Worm (Caenorhabditis elegans): ENCODE data around the gene H20J04.7.

The H20J04.7 gene

ce11 chrII:4321766-4322165 is 33.4 kb downstream of the H20J04.7 start, which contains the start of gene Y52E8A.1:
Gene Y52E8A.1, plus strand, starts transcription at chrII:4322066.
- TF ChIP-seq nhr-85 (tag) (no peak), nhr-237 (tag; optimal IDR thresholded peaks at IDR 0.05) (no peak), unc-30 (tag; optimal IDR thresholded peaks at IDR 0.05) (no peak), lin-15B (tag; optimal IDR thresholded peaks at IDR 0.05) (no peak), vab-15 (tag; optimal IDR thresholded peaks at IDR 0.05) (no peak), unc-130 (tag; optimal IDR thresholded peaks at IDR 0.05) (no peak), ces-1 (GFP tag; optimal IDR thresholded peaks at IDR 0.05) (no peak), rnt-1 (tag; optimal IDR thresholded peaks at IDR 0.05) (no peak), unc-98 (GFP tag; IDR thresholded peaks at IDR 0.05) (no peak), ets-5 (GFP tag; IDR thresholded peaks at IDR 0.05) (no peak), xbp-1 (tag; optimal IDR thresholded peaks at IDR 0.05) (no peak), C34B4.2 (tag; optimal IDR thresholded peaks at IDR 0.05) (no peak), aha-1 (tag; optimal IDR thresholded peaks at IDR 0.05) (no peak), ztf-4 (tag; optimal IDR thresholded peaks at IDR 0.05) (no peak), dsc-1 (tag; optimal IDR thresholded peaks at IDR 0.05) (no peak), ceh-82 (tag; optimal IDR thresholded peaks at IDR 0.05) (no peak), dpl-1 (GFP tag; optimal IDR thresholded peaks at IDR 0.05) (no peak), nhr-76 (tag; optimal IDR thresholded peaks at IDR 0.05) (no peak), blmp-1 (tag; optimal IDR thresholded peaks at IDR 0.05) (no peak), nhr-90 (tag; optimal IDR thresholded peaks at IDR 0.05; ENCODE audit: poor library complexity) (no peak)

- TF ChIP-seq efl-1 (optimal IDR thresholded peaks at IDR 0.05) (no peak), efl-1 (GFP tag; optimal IDR thresholded peaks at IDR 0.05 in 1 of 2) (peak in 1 of 2 experiments; percentile 32), ces-1 (GFP tag; optimal IDR thresholded peaks at IDR 0.05) (no peak)
Observed at ce11 chrII:4320455-4320854, 34.7 kb downstream of the H20J04.7 start, which contains the start of gene Y52E8A.2. Gene Y52E8A.2, plus strand, starts transcription at chrII:4320836.

ce11 chrII:4319537-4320019 is 35.5 kb downstream of the H20J04.7 start, which contains the start of gene Y52E8A.6:
Gene Y52E8A.6, minus strand, starts transcription at chrII:4319969.
- TF ChIP-seq nhr-12 (tag; optimal IDR thresholded peaks at IDR 0.05) (no peak), mab-9 (GFP tag; IDR thresholded peaks at IDR 0.05) (no peak), elt-2 (tag; optimal IDR thresholded peaks at IDR 0.05) (no peak), nhr-90 (tag; optimal IDR thresholded peaks at IDR 0.05; ENCODE audit: poor library complexity) (no peak), alr-1 (tag; optimal IDR thresholded peaks at IDR 0.05; ENCODE audit: borderline replicate concordance) (no peak), aly-2 (tag; optimal IDR thresholded peaks at IDR 0.05) (no peak), unc-62 (GFP tag; optimal IDR thresholded peaks at IDR 0.05) (no peak), hpl-2 (GFP tag; optimal IDR thresholded peaks at IDR 0.05) (no peak), unc-98 (GFP tag; IDR thresholded peaks at IDR 0.05) (no peak), C16A3.4 (tag; optimal IDR thresholded peaks at IDR 0.05) (no peak), skn-1 (tag; optimal IDR thresholded peaks at IDR 0.05) (no peak), nhr-84 (tag; optimal IDR thresholded peaks at IDR 0.05) (no peak), lsy-2 (tag; optimal IDR thresholded peaks at IDR 0.05) (no peak), ceh-8 (GFP tag; optimal IDR thresholded peaks at IDR 0.05) (no peak), mdl-1 (tag; optimal IDR thresholded peaks at IDR 0.05) (no peak), nhr-76 (tag; optimal IDR thresholded peaks at IDR 0.05) (no peak)

- TF ChIP-seq irx-1 (tag; optimal IDR thresholded peaks at IDR 0.05) (no peak), nhr-19 (GFP tag; conservative IDR thresholded peaks at IDR 0.05) (no peak)
Observed at ce11 chrII:4316011-4316410, 39.1 kb downstream of the H20J04.7 start, which contains the start of gene srw-40. Gene srw-40, minus strand, starts transcription at chrII:4316111.

ce11 chrII:4312115-4312514 is 43.0 kb downstream of the H20J04.7 start, which contains the start of gene plep-1:
Gene plep-1, minus strand, starts transcription at chrII:4312215.
- TF ChIP-seq ceh-82 (tag; optimal IDR thresholded peaks at IDR 0.05) (no peak), isw-1 (GFP tag; IDR thresholded peaks at IDR 0.05) (no peak), blmp-1 (tag; optimal IDR thresholded peaks at IDR 0.05) (no peak), xbp-1 (tag; optimal IDR thresholded peaks at IDR 0.05) (no peak), aly-2 (tag; optimal IDR thresholded peaks at IDR 0.05) (no peak), lin-15B (tag; optimal IDR thresholded peaks at IDR 0.05) (no peak), C04F5.9 (tag; optimal IDR thresholded peaks at IDR 0.05) (no peak), fkh-10 (GFP tag; optimal IDR thresholded peaks at IDR 0.05) (no peak), nhr-20 (tag; optimal IDR thresholded peaks at IDR 0.05) (no peak), fkh-8 (tag; optimal IDR thresholded peaks at IDR 0.05) (no peak), vab-15 (tag; optimal IDR thresholded peaks at IDR 0.05) (no peak), ztf-11 (tag; optimal IDR thresholded peaks at IDR 0.05) (no peak), nhr-76 (tag; optimal IDR thresholded peaks at IDR 0.05) (no peak), C16A3.4 (tag; optimal IDR thresholded peaks at IDR 0.05) (no peak), grh-1 (GFP tag; IDR thresholded peaks at IDR 0.05) (no peak), ceh-8 (GFP tag; optimal IDR thresholded peaks at IDR 0.05) (no peak), tbx-2 (tag; optimal IDR thresholded peaks at IDR 0.05) (no peak), ama-1 (optimal IDR thresholded peaks at IDR 0.05) (no peak), lin-13 (GFP tag; optimal IDR thresholded peaks at IDR 0.05) (no peak), ets-5 (GFP tag; IDR thresholded peaks at IDR 0.05) (no peak)
